Worm (Caenorhabditis elegans): Measurements from ENCODE around the gene C38D4.10.

ce11 chrIII:4817240-4817639, 34.9 kb downstream of the C38D4.10 start, which contains the start of gene F26A1.4:
- TF ChIP-seq ztf-4 (tag; optimal IDR thresholded peaks at IDR 0.05) (no peak), aly-2 (tag; optimal IDR thresholded peaks at IDR 0.05) (no peak), unc-39 (tag; optimal IDR thresholded peaks at IDR 0.05) (no peak), snpc-4 (tag; optimal IDR thresholded peaks at IDR 0.05) (no peak)

Measured in whole organism, L2 larva.